Fruit fly (Drosophila melanogaster): ENCODE results near the gene CG4325.

The CG4325 gene

dm6 chrX:2032821-2033436, 10.7 kb downstream of the CG4325 start (continued):
- TF ChIP-seq CG7987 (GFP tag; optimal IDR thresholded peaks at IDR 0.05) (no peak), unc-4 (GFP tag; IDR thresholded peaks at IDR 0.05; ENCODE audit: partially characterized antibody) (no peak), CG12071 (GFP tag; optimal IDR thresholded peaks at IDR 0.05) (no peak), CTCF (GFP tag; optimal IDR thresholded peaks at IDR 0.05) (no peak), CG4617 (GFP tag; optimal IDR thresholded peaks at IDR 0.05; ENCODE audit: borderline replicate concordance) (no peak), CkIIα-i1 (GFP tag; IDR thresholded peaks at IDR 0.05) (no peak), CG34224 (GFP tag; IDR thresholded peaks at IDR 0.05; ENCODE audit: partially characterized antibody) (no peak), abd-A (tag; optimal IDR thresholded peaks at IDR 0.05) (no peak), CG3065 (GFP tag; optimal IDR thresholded peaks at IDR 0.05) (no peak), NC2α (GFP tag; optimal IDR thresholded peaks at IDR 0.05) (no peak), br (optimal IDR thresholded peaks at IDR 0.05) (no peak), CG12299 (tag; optimal IDR thresholded peaks at IDR 0.05) (no peak), CG7786 (GFP tag; optimal IDR thresholded peaks at IDR 0.05) (no peak), p53 (GFP tag; optimal IDR thresholded peaks at IDR 0.05) (peak; percentile 90), HLH4C (GFP tag; IDR thresholded peaks at IDR 0.05; ENCODE audit: partially characterized antibody) (no peak), CG12942 (GFP tag; optimal IDR thresholded peaks at IDR 0.05) (no peak), chinmo (GFP tag; IDR thresholded peaks at IDR 0.05; ENCODE audit: partially characterized antibody) (0 out of 4 replicates have a peak, but pooled peaks have one; percentile 48), CG2116 (GFP tag; optimal IDR thresholded peaks at IDR 0.05) (no peak), Tbp (GFP tag; optimal IDR thresholded peaks at IDR 0.05) (no peak), CG15601 (tag; optimal IDR thresholded peaks at IDR 0.05) (no peak), CG8290 (GFP tag; optimal IDR thresholded peaks at IDR 0.05) (no peak), CG8290 (tag; optimal IDR thresholded peaks at IDR 0.05) (peak in 1 of 2 experiments; percentile 23), Nf-YC (tag; optimal IDR thresholded peaks at IDR 0.05) (no peak), CG12236 (GFP tag; optimal IDR thresholded peaks at IDR 0.05) (no peak), CG2202 (tag; optimal IDR thresholded peaks at IDR 0.05) (no peak), Bteb2 (GFP tag; optimal IDR thresholded peaks at IDR 0.05) (no peak), Hand (GFP tag; optimal IDR thresholded peaks at IDR 0.05) (no peak), yki (optimal IDR thresholded peaks at IDR 0.05) (no peak), vfl (GFP tag; optimal IDR thresholded peaks at IDR 0.05) (no peak), CG8765 (GFP tag; IDR thresholded peaks at IDR 0.05) (no peak), fd102C (GFP tag; optimal IDR thresholded peaks at IDR 0.05) (no peak), CG1024 (GFP tag; IDR thresholded peaks at IDR 0.05) (no peak), CG3847 (GFP tag; IDR thresholded peaks at IDR 0.05) (no peak), ftz-f1 (GFP tag; optimal IDR thresholded peaks at IDR 0.05) (peak; percentile 29), Sry-β (GFP tag; optimal IDR thresholded peaks at IDR 0.05) (no peak), Deaf1 (tag; optimal IDR thresholded peaks at IDR 0.05) (peak; percentile 34), Hsf (GFP tag; optimal IDR thresholded peaks at IDR 0.05) (no peak), CG9727 (GFP tag; optimal IDR thresholded peaks at IDR 0.05) (no peak), CHES-1-like (GFP tag; optimal IDR thresholded peaks at IDR 0.05) (no peak), Bdp1 (GFP tag; optimal IDR thresholded peaks at IDR 0.05) (no peak), esg (GFP tag; conservative IDR thresholded peaks at IDR 0.05) (no peak), CG14965 (GFP tag; optimal IDR thresholded peaks at IDR 0.05; ENCODE audit: borderline replicate concordance) (no peak), sug (tag; optimal IDR thresholded peaks at IDR 0.05) (no peak), crc (GFP tag; optimal IDR thresholded peaks at IDR 0.05) (no peak), ci (GFP tag; IDR thresholded peaks at IDR 0.05) (0 out of 3 replicates have a peak, but pooled peaks have one; percentile 25), Sry-δ (GFP tag; optimal IDR thresholded peaks at IDR 0.05) (no peak), CG10959 (GFP tag; IDR thresholded peaks at IDR 0.05) (no peak), Doc2 (GFP tag; IDR thresholded peaks at IDR 0.05) (no peak), CG18599 (GFP tag; optimal IDR thresholded peaks at IDR 0.05) (no peak), CG8944 (GFP tag; optimal IDR thresholded peaks at IDR 0.05) (no peak), pnt (GFP tag; optimal IDR thresholded peaks at IDR 0.05) (no peak), nau (GFP tag; optimal IDR thresholded peaks at IDR 0.05) (no peak), C15 (GFP tag; IDR thresholded peaks at IDR 0.05) (no peak)
